Worm (Caenorhabditis elegans): ENCODE results near the gene T11F9.10.
A peak's percentile ranks its signal among the peaks of the same experiment; 100 is the strongest.

T11F9.10 gene

DNA sequence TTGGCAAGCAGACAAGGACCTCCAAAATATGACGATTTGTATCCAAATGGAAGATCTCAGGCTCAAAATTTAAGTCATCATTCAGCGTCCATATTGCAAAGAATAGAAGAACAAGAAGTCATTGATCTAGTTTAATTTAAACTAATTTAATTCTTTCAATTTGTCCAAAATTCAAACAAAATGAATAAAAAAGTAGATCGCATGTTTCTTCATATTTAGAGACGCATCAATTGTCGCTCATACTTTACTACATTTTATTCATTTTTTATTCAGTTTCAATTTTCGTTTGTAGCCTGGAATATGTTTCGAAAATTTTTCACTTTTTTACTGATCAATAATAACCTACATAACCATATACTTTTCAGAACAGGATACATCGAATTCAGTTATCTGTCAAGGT is 5.7 kb downstream of the T11F9.10 start, which contains the start of gene T11F9.21:
Gene T11F9.21 (plus strand): TSS at position 301 of the 400 bp plus-strand sequence.
- no peak for TF ChIP-seq nfya-1 (tag; optimal IDR thresholded peaks at IDR 0.05; ENCODE audit: insufficient read depth)
- TF ChIP-seq ztf-11 (tag; optimal IDR thresholded peaks at IDR 0.05), result no peak
- no peak for TF ChIP-seq hmg-11 (tag; optimal IDR thresholded peaks at IDR 0.05)
- TF ChIP-seq mdl-1 (tag; optimal IDR thresholded peaks at IDR 0.05), result no peak
- no peak for TF ChIP-seq lsy-12 (tag; optimal IDR thresholded peaks at IDR 0.05)

- TF ChIP-seq nhr-67 (tag; optimal IDR thresholded peaks at IDR 0.05) (no peak), nhr-11 (tag; optimal IDR thresholded peaks at IDR 0.05) (no peak), mdl-1 (tag; optimal IDR thresholded peaks at IDR 0.05) (no peak), pha-4 (tag; optimal IDR thresholded peaks at IDR 0.05) (peak; percentile 10), jun-1 (tag; optimal IDR thresholded peaks at IDR 0.05) (no peak)
These were observed 9.5 kb downstream of the T11F9.10 start, which contains the start of gene htrl-1 for ce11 chrV:11496283-11496682. Gene htrl-1 (minus strand): TSS chrV:11496383.

DNA sequence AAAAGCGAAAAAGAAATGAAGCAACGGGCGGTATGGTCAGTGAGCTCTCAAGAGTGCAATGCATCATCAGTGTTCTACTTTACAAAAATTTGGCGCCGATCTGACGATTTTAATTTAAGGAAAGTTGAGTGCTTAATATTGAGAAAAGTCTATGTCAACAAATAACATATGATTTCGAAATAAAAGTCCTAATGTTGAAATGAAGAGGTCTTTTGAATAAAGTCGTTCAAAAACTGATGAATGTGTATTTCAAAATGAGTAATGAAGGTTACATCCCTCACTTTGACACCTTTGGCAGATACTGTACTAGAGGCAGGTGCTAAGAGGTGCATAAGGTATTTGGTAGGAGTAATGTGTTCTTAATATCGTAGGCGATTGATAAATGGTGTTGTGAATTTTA is 10.7 kb downstream of the T11F9.10 start:
- TF ChIP-seq lin-39 (tag; optimal IDR thresholded peaks at IDR 0.05) (no peak), nhr-43 (tag; optimal IDR thresholded peaks at IDR 0.05; ENCODE audit: poor library complexity, severe bottlenecking) (no peak), tbx-2 (tag; optimal IDR thresholded peaks at IDR 0.05) (no peak)

- TF ChIP-seq jun-1 (tag; optimal IDR thresholded peaks at IDR 0.05) (no peak), nhr-237 (tag; optimal IDR thresholded peaks at IDR 0.05) (no peak), ceh-82 (tag; optimal IDR thresholded peaks at IDR 0.05) (no peak), mdl-1 (tag; optimal IDR thresholded peaks at IDR 0.05) (no peak), nhr-12 (tag; optimal IDR thresholded peaks at IDR 0.05) (no peak), elt-2 (tag; optimal IDR thresholded peaks at IDR 0.05) (no peak), elt-3 (tag; optimal IDR thresholded peaks at IDR 0.05) (no peak), ztf-11 (tag; optimal IDR thresholded peaks at IDR 0.05) (no peak), nhr-67 (tag; optimal IDR thresholded peaks at IDR 0.05) (no peak), lin-15B (tag; optimal IDR thresholded peaks at IDR 0.05) (no peak), elt-1 (tag; optimal IDR thresholded peaks at IDR 0.05) (no peak), nhr-25 (tag; optimal IDR thresholded peaks at IDR 0.05) (no peak), nhr-43 (tag; optimal IDR thresholded peaks at IDR 0.05; ENCODE audit: poor library complexity, severe bottlenecking) (no peak), nhr-77 (tag; optimal IDR thresholded peaks at IDR 0.05) (no peak)
These were observed 13.0 kb downstream of the T11F9.10 start for ce11 chrV:11499786-11500185.

DNA sequence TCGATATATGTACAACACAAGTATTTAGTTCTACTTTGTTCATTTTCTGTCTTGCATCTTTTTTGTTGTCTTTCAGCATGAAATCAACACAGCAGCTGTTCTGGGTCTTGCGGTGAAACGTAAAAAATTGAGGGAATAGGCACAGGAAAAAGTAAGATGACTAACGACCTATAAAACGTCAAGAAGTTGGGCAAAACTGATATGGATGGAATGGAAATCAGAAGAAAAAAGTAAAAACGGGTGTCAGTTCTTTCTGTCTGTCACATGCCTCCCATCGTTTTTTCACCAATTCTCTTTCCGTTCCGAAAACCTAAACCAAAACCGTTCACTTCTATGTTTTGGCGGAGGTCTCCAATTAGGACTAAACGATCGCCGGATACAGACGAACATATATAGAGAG is 14.2 kb downstream of the T11F9.10 start:
- TF ChIP-seq fkh-10 (GFP tag; optimal IDR thresholded peaks at IDR 0.05), result no peak
- no peak for TF ChIP-seq ceh-9 (tag; optimal IDR thresholded peaks at IDR 0.05)
- TF ChIP-seq elt-2 (tag; optimal IDR thresholded peaks at IDR 0.05), result peak; percentile 25
- no peak for TF ChIP-seq unc-62 (GFP tag; optimal IDR thresholded peaks at IDR 0.05)
- no peak for TF ChIP-seq hmg-11 (tag; optimal IDR thresholded peaks at IDR 0.05)
- no peak for TF ChIP-seq mdl-1 (tag; optimal IDR thresholded peaks at IDR 0.05)
- TF ChIP-seq ztf-4 (tag; optimal IDR thresholded peaks at IDR 0.05), result no peak

ce11 chrV:11503081-11503751 is 16.4 kb downstream of the T11F9.10 start, which contains the start of gene C55A6.12:
Gene C55A6.12 (minus strand): TSS chrV:11503131.
- TF ChIP-seq nhr-77 (tag; optimal IDR thresholded peaks at IDR 0.05), result no peak
- no peak for TF ChIP-seq nhr-28 (tag; optimal IDR thresholded peaks at IDR 0.05)
- no peak for TF ChIP-seq mdl-1 (tag; optimal IDR thresholded peaks at IDR 0.05)
- peak; percentile 27 for TF ChIP-seq lin-15B (tag; optimal IDR thresholded peaks at IDR 0.05)
- TF ChIP-seq ama-1 (optimal IDR thresholded peaks at IDR 0.05), result no peak
- TF ChIP-seq nhr-43 (tag; optimal IDR thresholded peaks at IDR 0.05; ENCODE audit: poor library complexity, severe bottlenecking), result peak; percentile 24
- peak; percentile 100 for TF ChIP-seq nfya-1 (tag; optimal IDR thresholded peaks at IDR 0.05; ENCODE audit: insufficient read depth)

DNA sequence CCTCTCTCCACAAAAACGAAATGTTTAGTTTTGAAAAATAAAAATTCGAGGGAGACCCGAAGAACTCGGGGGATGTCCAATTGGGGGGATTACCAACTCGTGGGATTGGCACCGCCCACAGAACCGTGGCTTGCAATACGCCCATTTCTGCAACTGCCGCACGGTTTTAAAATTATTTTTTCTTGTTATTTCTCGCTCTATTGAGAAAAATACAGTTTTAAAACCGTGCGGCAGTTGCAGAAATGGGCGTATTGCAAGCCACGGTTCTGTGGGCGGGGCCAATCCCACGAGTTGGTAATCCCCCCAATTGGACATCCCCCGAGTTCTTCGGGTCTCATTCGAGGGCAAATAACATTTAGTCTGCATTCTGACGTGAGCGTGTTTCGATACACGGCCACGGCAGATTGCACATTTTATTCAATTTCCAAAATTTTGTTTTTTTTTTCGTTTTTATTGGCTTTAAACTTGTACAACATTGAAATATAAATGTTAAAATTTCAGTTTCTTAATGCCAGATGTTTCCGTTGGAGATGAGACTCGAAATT is 18.1 kb downstream of the T11F9.10 start, which contains the start of the genes C55A6.1 and C55A6.10:
Gene C55A6.1 (minus strand): TSS at position 116 of the 545 bp plus-strand sequence.
Gene C55A6.10 (plus strand): TSS at position 495 of the 545 bp plus-strand sequence.
- peak; percentile 22 for TF ChIP-seq lin-39 (tag; optimal IDR thresholded peaks at IDR 0.05)
- peak; percentile 61 for TF ChIP-seq ceh-28 (tag; optimal IDR thresholded peaks at IDR 0.05)
- peak; percentile 46 for TF ChIP-seq lin-15B (tag; optimal IDR thresholded peaks at IDR 0.05)
- TF ChIP-seq elt-1 (tag; optimal IDR thresholded peaks at IDR 0.05), result peak; percentile 13
- TF ChIP-seq R02D3.7 (tag; optimal IDR thresholded peaks at IDR 0.05), result peak; percentile 44
- TF ChIP-seq tbx-2 (tag; optimal IDR thresholded peaks at IDR 0.05), result peak; percentile 36
- peak; percentile 40 for TF ChIP-seq elt-2 (tag; optimal IDR thresholded peaks at IDR 0.05)
- peak; percentile 20 for TF ChIP-seq pqm-1 (tag; optimal IDR thresholded peaks at IDR 0.05)
- peak; percentile 66 for TF ChIP-seq pha-4 (tag; optimal IDR thresholded peaks at IDR 0.05)
- TF ChIP-seq fkh-10 (GFP tag; optimal IDR thresholded peaks at IDR 0.05), result peak; percentile 16
- TF ChIP-seq snpc-4 (tag; optimal IDR thresholded peaks at IDR 0.05), result peak; percentile 20
- peak; percentile 47 for TF ChIP-seq nhr-25 (tag; optimal IDR thresholded peaks at IDR 0.05)
- peak; percentile 49 for TF ChIP-seq lsy-12 (tag; optimal IDR thresholded peaks at IDR 0.05)
- TF ChIP-seq jun-1 (tag; optimal IDR thresholded peaks at IDR 0.05), result peak; percentile 44
- TF ChIP-seq nhr-23 (tag; optimal IDR thresholded peaks at IDR 0.05), result peak; percentile 61
- TF ChIP-seq nfya-1 (tag; optimal IDR thresholded peaks at IDR 0.05; ENCODE audit: insufficient read depth), result peak; percentile 83
- TF ChIP-seq nhr-43 (tag; optimal IDR thresholded peaks at IDR 0.05; ENCODE audit: poor library complexity, severe bottlenecking), result peak; percentile 70
- peak; percentile 68 for TF ChIP-seq hmg-11 (tag; optimal IDR thresholded peaks at IDR 0.05)

All from whole organism, L3 larva.